Worm (Caenorhabditis elegans) whole organism, L3 larva: Measurements from ENCODE around the gene T21B4.3.

Source experiments
- lin-15B ChIP-seq: fragments of 150-350 bp; optimal IDR thresholded peaks from 2 replicates; lab custom pipeline; 2014; ENCODE audit warnings: missing biosample characterization, missing genetic modification characterization
- nhr-237 ChIP-seq: fragments of 150-350 bp; optimal IDR thresholded peaks from 2 replicates; lab custom pipeline; 2014; ENCODE audit warnings: missing biosample characterization, missing genetic modification characterization
- nhr-28 ChIP-seq: fragments of 150-350 bp; optimal IDR thresholded peaks from 2 replicates; lab custom pipeline; 2014; ENCODE audit warnings: missing biosample characterization, missing genetic modification characterization
- skn-1 ChIP-seq: fragments of 150-350 bp; optimal IDR thresholded peaks from 2 replicates; lab custom pipeline; 2014; ENCODE audit warnings: missing biosample characterization, missing genetic modification characterization
- unc-62 ChIP-seq: fragments of 150-350 bp; sonication (generic microtip); optimal IDR thresholded peaks from 4 replicates; lab custom pipeline; 2014; ENCODE audit warnings: missing biosample characterization, missing genetic modification reagents, missing genetic modification characterization

DNA sequence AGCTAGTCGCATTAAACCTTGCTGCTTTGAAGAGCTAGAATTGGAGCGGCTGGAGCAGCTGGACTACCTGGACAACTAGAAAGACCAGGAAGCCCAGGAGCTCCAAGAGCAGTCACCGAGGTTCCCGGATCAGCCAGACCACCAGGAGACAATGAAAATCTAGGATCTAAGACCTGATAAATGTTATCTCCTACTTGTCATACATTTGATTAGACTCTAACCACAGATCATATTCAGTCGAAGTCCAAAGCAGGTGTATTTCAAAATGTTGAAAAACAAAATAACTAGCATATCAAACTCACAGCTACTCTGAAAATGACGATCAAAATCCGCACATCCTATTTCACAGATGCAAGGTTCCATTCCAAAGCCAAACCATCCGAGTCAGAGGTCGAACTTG, 4.9 kb downstream of the T21B4.3 start, which contains the start of gene srz-6:
- TF ChIP-seq skn-1 (tag; lab: Kevin White, UChicago), result no peak
- TF ChIP-seq nhr-237 (tag; lab: Kevin White, UChicago), result no peak
- no peak for TF ChIP-seq unc-62 (GFP tag; lab: Kevin White, UChicago)
- TF ChIP-seq lin-15B (tag; lab: Kevin White, UChicago), result no peak
- no peak for TF ChIP-seq nhr-28 (tag; lab: Kevin White, UChicago)
